Worm (Caenorhabditis elegans): Measurements from ENCODE around the gene spl-1.

DNA sequence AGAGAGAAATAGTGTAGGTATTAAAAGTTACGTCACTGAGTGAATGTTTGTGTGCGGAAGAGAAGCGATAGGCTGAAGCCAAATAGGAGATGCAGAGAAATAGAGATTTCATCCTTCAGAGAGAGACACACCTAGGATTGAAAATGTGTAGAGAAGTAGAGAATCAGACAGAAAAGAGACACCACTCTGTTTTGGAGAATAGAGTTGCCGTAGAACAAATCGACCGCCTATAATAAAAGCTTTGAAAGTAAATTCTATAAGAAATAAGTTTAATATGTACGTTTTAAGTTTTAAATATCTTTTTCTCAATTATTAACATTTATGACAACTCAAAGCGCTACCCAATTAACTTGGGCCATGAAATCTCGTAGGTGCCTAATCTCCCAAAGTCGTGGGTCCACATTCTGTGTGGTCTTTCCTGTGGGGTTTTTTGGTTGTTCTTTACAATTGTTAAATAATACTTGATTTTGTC is 27.5 kb upstream of the spl-1 start, which contains the start of gene T07A9.12:
- TF ChIP-seq lin-13 (GFP tag; optimal IDR thresholded peaks at IDR 0.05) (peak; percentile 69), unc-86 (tag; optimal IDR thresholded peaks at IDR 0.05) (peak; percentile 51), grh-1 (GFP tag; IDR thresholded peaks at IDR 0.05) (no peak), ama-1 (optimal IDR thresholded peaks at IDR 0.05) (no peak), nhr-12 (tag; optimal IDR thresholded peaks at IDR 0.05) (no peak), skn-1 (tag; optimal IDR thresholded peaks at IDR 0.05) (peak; percentile 44), unc-62 (GFP tag; optimal IDR thresholded peaks at IDR 0.05) (no peak), pag-3 (tag; optimal IDR thresholded peaks at IDR 0.05; ENCODE audit: borderline replicate concordance, insufficient read depth) (no peak), F16B12.6 (tag; optimal IDR thresholded peaks at IDR 0.05) (peak; percentile 25), zag-1 (tag; optimal IDR thresholded peaks at IDR 0.05) (no peak), snpc-4 (tag; optimal IDR thresholded peaks at IDR 0.05) (no peak), ztf-11 (tag; optimal IDR thresholded peaks at IDR 0.05) (peak in 1 of 2 experiments; percentile 43), rnt-1 (tag; optimal IDR thresholded peaks at IDR 0.05) (peak; percentile 82), blmp-1 (tag; optimal IDR thresholded peaks at IDR 0.05) (peak; percentile 32)

All from whole organism, L1 larva.